Fruit fly (Drosophila melanogaster) whole organism, embryonic: ENCODE data around the gene CG42529.

ENCODE experiments used
- B-H2 ChIP-seq: fragments of 200-800 bp; sonication (Bioruptor generic); optimal IDR thresholded peaks from 2 replicates; lab custom pipeline; 2018; ENCODE audit warnings: missing biosample characterization, mild to moderate bottlenecking, missing genetic modification characterization
- BEAF-32 ChIP-seq: fragments of 200-800 bp; sonication (Bioruptor generic); optimal IDR thresholded peaks from 3 replicates; lab custom pipeline; 2017; ENCODE audit warnings: missing biosample characterization, missing genetic modification characterization, mild to moderate bottlenecking, moderate library complexity, missing genetic modification reagents
- CG10267 ChIP-seq: fragments of 200-800 bp; sonication (Bioruptor generic); optimal IDR thresholded peaks from 2 replicates; lab custom pipeline; 2018; ENCODE audit warnings: missing biosample characterization, mild to moderate bottlenecking, missing genetic modification characterization, moderate library complexity
- CG10431 ChIP-seq: fragments of 200-800 bp; sonication (Bioruptor generic); optimal IDR thresholded peaks from 3 replicates; lab custom pipeline; 2018; ENCODE audit warnings: missing biosample characterization, mild to moderate bottlenecking, missing genetic modification characterization
- CG11456 ChIP-seq: fragments of 200-800 bp; sonication (Bioruptor generic); IDR thresholded peaks from 3 replicates; pipeline ENCODE4 v1.3.6; 2022; ENCODE audit warnings: missing biosample characterization, missing genetic modification characterization
- CG12219 ChIP-seq: fragments of 200-800 bp; sonication (Bioruptor generic); optimal IDR thresholded peaks from 3 replicates; lab custom pipeline; 2018; ENCODE audit warnings: missing biosample characterization, mild to moderate bottlenecking, missing genetic modification characterization
- CG12769 ChIP-seq: fragments of 200-800 bp; sonication (Bioruptor generic); optimal IDR thresholded peaks from 2 replicates; lab custom pipeline; 2019; ENCODE audit warnings: missing biosample characterization, mild to moderate bottlenecking, missing genetic modification characterization, moderate library complexity
- CG13424 ChIP-seq: fragments of 200-800 bp; sonication (Bioruptor generic); optimal IDR thresholded peaks from 2 replicates; lab custom pipeline; 2019; ENCODE audit warnings: missing biosample characterization, mild to moderate bottlenecking, missing genetic modification characterization, moderate library complexity
- CG14860 ChIP-seq: fragments of 200-800 bp; sonication (Bioruptor generic); IDR thresholded peaks from 3 replicates; pipeline ENCODE4 v1.3.6; 2022; ENCODE audit warnings: missing biosample characterization, missing genetic modification characterization; ENCODE audit not compliant: partially characterized antibody
- CG15011 ChIP-seq: fragments of 200-800 bp; sonication (Bioruptor generic); optimal IDR thresholded peaks from 3 replicates; lab custom pipeline; 2018; ENCODE audit warnings: missing biosample characterization, mild to moderate bottlenecking, missing genetic modification characterization
- CG1603 ChIP-seq: fragments of 200-800 bp; sonication (Bioruptor generic); optimal IDR thresholded peaks from 2 replicates; lab custom pipeline; 2019; ENCODE audit warnings: missing biosample characterization, mild to moderate bottlenecking, missing genetic modification characterization, moderate library complexity
- CG2678 ChIP-seq: fragments of 200-800 bp; sonication (Bioruptor generic); optimal IDR thresholded peaks from 3 replicates; lab custom pipeline; 2019; ENCODE audit warnings: missing biosample characterization, mild to moderate bottlenecking, missing genetic modification characterization, moderate library complexity
- CG2875 ChIP-seq: fragments of 200-800 bp; sonication (Bioruptor generic); optimal IDR thresholded peaks from 2 replicates; lab custom pipeline; 2017; ENCODE audit warnings: missing biosample characterization, mild to moderate bottlenecking, missing genetic modification characterization, missing genetic modification reagents
- CG3065 ChIP-seq: fragments of 200-800 bp; sonication (Bioruptor generic); optimal IDR thresholded peaks from 2 replicates; lab custom pipeline; 2016; ENCODE audit warnings: missing biosample characterization, missing genetic modification characterization
- CG7839 ChIP-seq: fragments of 200-800 bp; sonication (Bioruptor generic); optimal IDR thresholded peaks from 3 replicates; lab custom pipeline; 2018; ENCODE audit warnings: missing biosample characterization, mild to moderate bottlenecking, missing genetic modification characterization, moderate library complexity
- CG7928 ChIP-seq: fragments of 200-800 bp; sonication (Bioruptor generic); optimal IDR thresholded peaks from 2 replicates; lab custom pipeline; 2017; ENCODE audit warnings: missing biosample characterization, mild to moderate bottlenecking, missing genetic modification characterization
- CG7963 ChIP-seq: fragments of 200-800 bp; sonication (Bioruptor generic); IDR thresholded peaks from 3 replicates; pipeline ENCODE4 v1.3.6; 2022; ENCODE audit warnings: missing biosample characterization, missing genetic modification characterization; ENCODE audit not compliant: partially characterized antibody
- CG8290 ChIP-seq, 3 experiments: fragments of 200-800 bp; sonication (Bioruptor generic); optimal IDR thresholded peaks; 2 replicates each; lab custom pipeline; 2016 to 2019; ENCODE audit warnings: missing biosample characterization in 3 of 3, missing genetic modification characterization in 3 of 3, mild to moderate bottlenecking in 2 of 3, moderate library complexity in 1 of 3
- CG8388 ChIP-seq: fragments of 200-800 bp; sonication (Bioruptor generic); optimal IDR thresholded peaks from 2 replicates; lab custom pipeline; 2019; ENCODE audit warnings: missing biosample characterization, mild to moderate bottlenecking, missing genetic modification characterization, moderate library complexity
- CG9609 ChIP-seq: fragments of 200-800 bp; sonication (Bioruptor generic); optimal IDR thresholded peaks from 3 replicates; lab custom pipeline; 2016; ENCODE audit warnings: missing biosample characterization, missing genetic modification characterization
- CkIIα-i1 ChIP-seq: fragments of 200-800 bp; sonication (Bioruptor generic); IDR thresholded peaks from 2 replicates; pipeline ENCODE4 v1.3.6; 2022; ENCODE audit warnings: missing biosample characterization, missing genetic modification characterization
- Dip2 ChIP-seq: fragments of 200-800 bp; sonication (Bioruptor generic); IDR thresholded peaks from 2 replicates; pipeline ENCODE4 v1.3.6; 2022; ENCODE audit warnings: missing biosample characterization, missing genetic modification characterization
- Dll ChIP-seq: fragments of 200-800 bp; sonication (Bioruptor generic); IDR thresholded peaks from 4 replicates; pipeline ENCODE4 v1.3.6; 2022; ENCODE audit warnings: missing biosample characterization, missing genetic modification characterization; ENCODE audit not compliant: partially characterized antibody
- Ets65A ChIP-seq: fragments of 200-800 bp; sonication (Bioruptor generic); peaks from one replicate; lab custom pipeline; 2016; ENCODE audit warnings: missing biosample characterization, missing genetic modification characterization
- Fer2 ChIP-seq: fragments of 200-800 bp; sonication (Bioruptor generic); optimal IDR thresholded peaks from 2 replicates; lab custom pipeline; 2018; ENCODE audit warnings: missing biosample characterization, mild to moderate bottlenecking, missing genetic modification characterization, moderate library complexity
- GATAe ChIP-seq: fragments of 200-800 bp; sonication (Bioruptor generic); conservative IDR thresholded peaks from 2 replicates; pipeline ENCODE4 v1.3.6; 2022; ENCODE audit warnings: missing biosample characterization, missing genetic modification characterization
- Gug ChIP-seq: fragments of 200-800 bp; sonication (Bioruptor generic); IDR thresholded peaks from 4 replicates; pipeline ENCODE4 v1.3.6; 2022; ENCODE audit warnings: missing biosample characterization, missing genetic modification characterization
- HHEX ChIP-seq: fragments of 200-800 bp; sonication (Bioruptor generic); optimal IDR thresholded peaks from 3 replicates; lab custom pipeline; 2017; ENCODE audit warnings: missing biosample characterization, mild to moderate bottlenecking, missing genetic modification characterization, missing genetic modification reagents
- Neu2 ChIP-seq: fragments of 200-800 bp; sonication (Bioruptor generic); optimal IDR thresholded peaks from 3 replicates; lab custom pipeline; 2016; ENCODE audit warnings: missing biosample characterization, missing genetic modification characterization, borderline replicate concordance
- Nf-YA ChIP-seq: fragments of 200-800 bp; sonication (Bioruptor generic); IDR thresholded peaks from 2 replicates; pipeline ENCODE4 v1.3.6; 2022; ENCODE audit warnings: missing biosample characterization, missing genetic modification characterization
- Nf-YC ChIP-seq: fragments of 200-800 bp; optimal IDR thresholded peaks from 3 replicates; lab custom pipeline; 2019; ENCODE audit warnings: missing biosample characterization, mild to moderate bottlenecking, missing genetic modification characterization, moderate library complexity
- Oli ChIP-seq: fragments of 200-800 bp; sonication (Bioruptor generic); optimal IDR thresholded peaks from 2 replicates; lab custom pipeline; 2018; ENCODE audit warnings: missing biosample characterization, mild to moderate bottlenecking, missing genetic modification characterization, moderate library complexity
- Rfx ChIP-seq: fragments of 200-800 bp; sonication (Bioruptor generic); IDR thresholded peaks from 2 replicates; pipeline ENCODE4 v1.3.6; 2022; ENCODE audit warnings: missing biosample characterization, missing genetic modification characterization
- Scr ChIP-seq: fragments of 200-800 bp; sonication (Bioruptor generic); IDR thresholded peaks from 2 replicates; pipeline ENCODE4 v1.3.6; 2022; ENCODE audit warnings: missing biosample characterization, missing genetic modification characterization; ENCODE audit not compliant: partially characterized antibody
- ab ChIP-seq: fragments of 200-800 bp; sonication (Bioruptor generic); optimal IDR thresholded peaks from 2 replicates; lab custom pipeline; 2016; ENCODE audit warnings: missing biosample characterization, missing genetic modification characterization
- ase ChIP-seq: fragments of 200-800 bp; sonication (Bioruptor generic); IDR thresholded peaks from 3 replicates; pipeline ENCODE4 v1.3.6; 2022; ENCODE audit warnings: missing biosample characterization, missing genetic modification characterization
- crol ChIP-seq: fragments of 200-800 bp; sonication (Bioruptor generic); IDR thresholded peaks from 2 replicates; pipeline ENCODE4 v1.3.6; 2022; ENCODE audit warnings: missing biosample characterization, missing genetic modification characterization
- fd3F ChIP-seq: fragments of 200-800 bp; sonication (Bioruptor generic); optimal IDR thresholded peaks from 2 replicates; lab custom pipeline; 2018; ENCODE audit warnings: missing biosample characterization, mild to moderate bottlenecking, missing genetic modification characterization, moderate library complexity
- jing ChIP-seq: fragments of 200-800 bp; sonication (Bioruptor generic); optimal IDR thresholded peaks from 2 replicates; lab custom pipeline; 2018; ENCODE audit warnings: missing biosample characterization, mild to moderate bottlenecking, missing genetic modification characterization
- lmd ChIP-seq: fragments of 200-800 bp; sonication (Bioruptor generic); IDR thresholded peaks from 2 replicates; pipeline ENCODE4 v1.3.6; 2022; ENCODE audit warnings: missing biosample characterization, missing genetic modification characterization
- pb ChIP-seq: fragments of 200-800 bp; sonication (Bioruptor generic); optimal IDR thresholded peaks from 3 replicates; lab custom pipeline; 2016; ENCODE audit warnings: missing biosample characterization, missing genetic modification characterization
- sc ChIP-seq, 3 experiments: fragments of >200 bp in 2 of 3; fragments of 200-800 bp in 1 of 3; sonication (Bioruptor generic) in 1 of 3; optimal IDR thresholded peaks; 2 replicates in 2 of 3; 3 replicates in 1 of 3; lab custom pipeline; 2017; ENCODE audit warnings: mild to moderate bottlenecking in 1 of 3, missing biosample characterization in 1 of 3, missing genetic modification characterization in 1 of 3, missing genetic modification reagents in 1 of 3
- sim ChIP-seq: fragments of 200-800 bp; sonication (Bioruptor generic); IDR thresholded peaks from 2 replicates; pipeline ENCODE4 v1.3.6; 2022; ENCODE audit warnings: missing biosample characterization, missing genetic modification characterization
- sr ChIP-seq: fragments of 200-800 bp; sonication (Bioruptor generic); IDR thresholded peaks from 3 replicates; pipeline ENCODE4 v1.3.6; 2022; ENCODE audit warnings: missing biosample characterization, missing genetic modification characterization
- trem ChIP-seq: fragments of 200-800 bp; optimal IDR thresholded peaks from 3 replicates; lab custom pipeline; 2019; ENCODE audit warnings: missing biosample characterization, mild to moderate bottlenecking, missing genetic modification characterization, moderate library complexity
- usp ChIP-seq: fragments of >200 bp; optimal IDR thresholded peaks from 2 replicates; lab custom pipeline; 2017; ENCODE audit warnings: missing biosample characterization, missing genetic modification characterization
- vfl ChIP-seq: fragments of 200-800 bp; sonication (Bioruptor generic); optimal IDR thresholded peaks from 2 replicates; lab custom pipeline; 2016; ENCODE audit warnings: missing biosample characterization, missing genetic modification characterization
- z ChIP-seq: fragments of 200-800 bp; sonication (Bioruptor generic); IDR thresholded peaks from 3 replicates; pipeline ENCODE4 v1.3.6; 2022; ENCODE audit warnings: missing biosample characterization, missing genetic modification characterization
- zf30C ChIP-seq: fragments of 200-800 bp; sonication (Bioruptor generic); optimal IDR thresholded peaks from 3 replicates; lab custom pipeline; 2018; ENCODE audit warnings: missing biosample characterization, mild to moderate bottlenecking, missing genetic modification characterization

CG42529 gene

DNA sequence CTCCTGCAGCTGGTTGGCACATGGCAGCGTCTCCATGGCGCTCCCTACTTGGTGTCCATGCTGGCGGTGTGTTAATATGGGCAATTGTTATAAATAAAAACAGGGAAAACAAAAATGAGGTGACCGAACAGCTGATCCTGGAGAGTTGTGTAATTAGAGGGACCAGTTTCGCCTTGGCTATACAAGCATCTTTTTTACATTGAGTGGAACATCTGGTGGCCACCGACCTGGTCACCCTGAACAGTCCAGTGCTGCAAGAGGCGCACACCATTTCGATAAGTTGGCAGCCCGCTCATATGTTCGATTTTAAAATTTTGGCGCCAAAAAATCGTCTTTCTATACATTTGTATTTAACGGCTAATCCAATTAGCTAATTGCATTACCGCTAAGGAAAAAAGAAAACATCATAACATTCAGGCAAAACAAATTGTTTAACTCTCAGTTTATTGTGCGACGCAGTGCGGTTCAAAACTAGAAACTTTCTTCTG is 41.5 kb upstream of the CG42529 start, which contains the start of the genes CG8765 and Gbeta76C (continued):
- TF ChIP-seq Oli (tag; lab: Kevin White, UChicago) (no peak), CG13424 (peak; percentile 26), CG11456 (GFP tag; lab: Robert Waterston, UW) (no peak), sr (GFP tag; lab: Robert Waterston, UW) (no peak), CG7839 (tag; lab: Kevin White, UChicago) (no peak), HHEX (GFP tag; lab: Kevin White, UChicago) (no peak), pb (GFP tag; lab: Kevin White, UChicago) (no peak), CG14860 (GFP tag; lab: Robert Waterston, UW) (no peak), fd3F (GFP tag; lab: Kevin White, UChicago) (no peak), CG15011 (GFP tag; lab: Kevin White, UChicago) (no peak), lmd (GFP tag; lab: Robert Waterston, UW) (peak; percentile 31; the same call in 1 of the 2 replicates), Dll (GFP tag; lab: Robert Waterston, UW) (peak; percentile 57; the same call in 2 of the 4 replicates), vfl (GFP tag; lab: Kevin White, UChicago) (peak; percentile 55), ase (GFP tag; lab: Robert Waterston, UW) (no peak), CG10267 (peak; percentile 98), CG8290 (GFP tag; optimal IDR thresholded peaks at IDR 0.05; lab: Kevin White, UChicago) (peak; percentile 18), CG8290 (tag; optimal IDR thresholded peaks at IDR 0.05; lab: Kevin White, UChicago) (no peak), usp (GFP tag; lab: Kevin White, UChicago) (no peak), Fer2 (no peak), CG8388 (no peak), CG7963 (GFP tag; lab: Robert Waterston, UW) (no peak), CG10431 (no peak), zf30C (no peak), Gug (GFP tag; lab: Robert Waterston, UW) (no peak), CkIIα-i1 (GFP tag; lab: Robert Waterston, UW) (no peak), z (GFP tag; lab: Robert Waterston, UW) (peak; percentile 27; the same call in 1 of the 3 replicates), Scr (GFP tag; lab: Robert Waterston, UW) (peak; percentile 31; the same call in 1 of the 2 replicates), CG3065 (GFP tag; lab: Kevin White, UChicago) (no peak), B-H2 (peak; percentile 66), CG2678 (tag; lab: Kevin White, UChicago) (no peak), sc (optimal IDR thresholded peaks at IDR 0.05; lab: Kevin White, UChicago) (no peak), sc (GFP tag; optimal IDR thresholded peaks at IDR 0.05; lab: Kevin White, UChicago) (no peak), sim (GFP tag; lab: Robert Waterston, UW) (no peak), Neu2 (GFP tag; lab: Kevin White, UChicago) (no peak), Nf-YA (GFP tag; lab: Robert Waterston, UW) (no peak), CG7928 (GFP tag; lab: Kevin White, UChicago) (no peak), jing (GFP tag; lab: Kevin White, UChicago) (no peak), Rfx (GFP tag; lab: Robert Waterston, UW) (peak; percentile 75), Dip2 (GFP tag; lab: Robert Waterston, UW) (no peak), GATAe (no peak), CG12769 (peak; percentile 89), CG12219 (GFP tag; lab: Kevin White, UChicago) (no peak), ab (GFP tag; lab: Kevin White, UChicago) (no peak), CG2875 (GFP tag; lab: Kevin White, UChicago) (peak; percentile 26), CG1603 (tag; lab: Kevin White, UChicago) (peak; percentile 88), BEAF-32 (GFP tag; lab: Kevin White, UChicago) (peak; percentile 54), Nf-YC (peak; percentile 64), crol (GFP tag; lab: Robert Waterston, UW) (no peak), trem (peak; percentile 100), Ets65A (GFP tag; lab: Kevin White, UChicago) (peak; percentile 95), CG9609 (GFP tag; lab: Kevin White, UChicago) (peak; percentile 50)
